Fruit fly (Drosophila melanogaster): ENCODE measurements around the gene HGTX.

HGTX gene

dm6 chr3L:14634019-14634772 is 34.9 kb upstream of the HGTX start (continued):
- TF ChIP-seq Spps (tag; optimal IDR thresholded peaks at IDR 0.05) (peak; percentile 28), Oli (tag; optimal IDR thresholded peaks at IDR 0.05) (peak; percentile 28), CG8765 (GFP tag; IDR thresholded peaks at IDR 0.05) (no peak), CG8089 (GFP tag; optimal IDR thresholded peaks at IDR 0.05) (no peak), CG6765 (GFP tag; optimal IDR thresholded peaks at IDR 0.05) (no peak), da (GFP tag; optimal IDR thresholded peaks at IDR 0.05) (no peak), CG4424 (GFP tag; optimal IDR thresholded peaks at IDR 0.05) (peak; percentile 8), ci (GFP tag; IDR thresholded peaks at IDR 0.05) (0 out of 3 replicates have a peak, but pooled peaks have one; percentile 55), E2f1 (GFP tag; IDR thresholded peaks at IDR 0.05) (no peak), CG9932 (GFP tag; IDR thresholded peaks at IDR 0.05) (no peak), odd (GFP tag; optimal IDR thresholded peaks at IDR 0.05) (peak; percentile 4), CG9215 (GFP tag; IDR thresholded peaks at IDR 0.05) (no peak), B-H2 (GFP tag; optimal IDR thresholded peaks at IDR 0.05) (no peak), CG4617 (GFP tag; optimal IDR thresholded peaks at IDR 0.05; ENCODE audit: borderline replicate concordance) (no peak), pita (GFP tag; optimal IDR thresholded peaks at IDR 0.05) (no peak), CG32772 (GFP tag; IDR thresholded peaks at IDR 0.05) (0 out of 2 replicates have a peak, but pooled peaks have one; percentile 25), HHEX (GFP tag; optimal IDR thresholded peaks at IDR 0.05) (peak; percentile 4), ap (GFP tag; IDR thresholded peaks at IDR 0.05) (0 out of 2 replicates have a peak, but pooled peaks have one; percentile 17), CG16813 (GFP tag; IDR thresholded peaks at IDR 0.05; ENCODE audit: partially characterized antibody) (no peak), psq (GFP tag; optimal IDR thresholded peaks at IDR 0.05) (no peak), Ada2b (GFP tag; IDR thresholded peaks at IDR 0.05) (peak; percentile 50; the same call in 1 of the 2 replicates), Awh (GFP tag; IDR thresholded peaks at IDR 0.05) (no peak; the same call in 1 of the 2 replicates), gsb-n (tag; optimal IDR thresholded peaks at IDR 0.05) (peak; percentile 19), lilli (GFP tag; optimal IDR thresholded peaks at IDR 0.05) (peak; percentile 27), lmd (GFP tag; IDR thresholded peaks at IDR 0.05) (peak; percentile 43; the same call in 1 of the 2 replicates), ind (GFP tag; optimal IDR thresholded peaks at IDR 0.05) (peak; percentile 35), phol (tag; optimal IDR thresholded peaks at IDR 0.05) (peak; percentile 41), kni (GFP tag; optimal IDR thresholded peaks at IDR 0.05) (no peak), CG4328 (GFP tag; optimal IDR thresholded peaks at IDR 0.05) (no peak), CG10979 (tag; optimal IDR thresholded peaks at IDR 0.05) (peak; percentile 44), CG9817 (tag; optimal IDR thresholded peaks at IDR 0.05) (peak; percentile 12), Dfd (GFP tag; optimal IDR thresholded peaks at IDR 0.05) (no peak), sens (GFP tag) (peak; percentile 88), CG4282 (GFP tag; optimal IDR thresholded peaks at IDR 0.05) (no peak), zfh2 (GFP tag; optimal IDR thresholded peaks at IDR 0.05) (no peak), vnd (GFP tag; IDR thresholded peaks at IDR 0.05; ENCODE audit: partially characterized antibody) (no peak), CG6854 (GFP tag; optimal IDR thresholded peaks at IDR 0.05) (no peak), grau (tag; optimal IDR thresholded peaks at IDR 0.05) (peak; percentile 93), luna (GFP tag; optimal IDR thresholded peaks at IDR 0.05) (no peak), Poxn (GFP tag; IDR thresholded peaks at IDR 0.05) (no peak), Hr51 (GFP tag; optimal IDR thresholded peaks at IDR 0.05) (peak in 1 of 2 experiments; percentile 19), CG6689 (GFP tag; IDR thresholded peaks at IDR 0.05) (0 out of 2 replicates have a peak, but pooled peaks have one; percentile 21), CG11093 (GFP tag; IDR thresholded peaks at IDR 0.05) (no peak), CG15696 (tag; optimal IDR thresholded peaks at IDR 0.05) (peak; percentile 14), CG17361 (GFP tag; IDR thresholded peaks at IDR 0.05) (no peak), ara (GFP tag; IDR thresholded peaks at IDR 0.05) (0 out of 2 replicates have a peak, but pooled peaks have one; percentile 27), CG18476 (GFP tag; optimal IDR thresholded peaks at IDR 0.05) (no peak), lbe (GFP tag; optimal IDR thresholded peaks at IDR 0.05) (peak; percentile 53), Ssrp (tag; optimal IDR thresholded peaks at IDR 0.05) (peak; percentile 35)
